Fruit fly (Drosophila melanogaster): ENCODE measurements around the gene ValRS-m.

ValRS-m gene

dm6 chr3L:8956669-8957068 lies 7.9 kb downstream of the ValRS-m start, which contains the start of gene mRpL12:
Gene mRpL12, plus strand, starts transcription at chr3L:8956791.
- TF ChIP-seq psq (optimal IDR thresholded peaks at IDR 0.05) (no peak), ttk (optimal IDR thresholded peaks at IDR 0.05) (no peak), h (optimal IDR thresholded peaks at IDR 0.05) (no peak), Sin3A (optimal IDR thresholded peaks at IDR 0.05) (no peak), Myc (optimal IDR thresholded peaks at IDR 0.05) (no peak), insv (optimal IDR thresholded peaks at IDR 0.05) (no peak)

- no peak for TF ChIP-seq h (optimal IDR thresholded peaks at IDR 0.05)
- TF ChIP-seq ttk (optimal IDR thresholded peaks at IDR 0.05) = no peak
- TF ChIP-seq psq (optimal IDR thresholded peaks at IDR 0.05) = no peak
- no peak for TF ChIP-seq insv (optimal IDR thresholded peaks at IDR 0.05)
- no peak for TF ChIP-seq Sin3A (optimal IDR thresholded peaks at IDR 0.05)
- no peak for TF ChIP-seq Myc (optimal IDR thresholded peaks at IDR 0.05)
Observed at dm6 chr3L:8955199-8955598, 9.4 kb downstream of the ValRS-m start.

DNA sequence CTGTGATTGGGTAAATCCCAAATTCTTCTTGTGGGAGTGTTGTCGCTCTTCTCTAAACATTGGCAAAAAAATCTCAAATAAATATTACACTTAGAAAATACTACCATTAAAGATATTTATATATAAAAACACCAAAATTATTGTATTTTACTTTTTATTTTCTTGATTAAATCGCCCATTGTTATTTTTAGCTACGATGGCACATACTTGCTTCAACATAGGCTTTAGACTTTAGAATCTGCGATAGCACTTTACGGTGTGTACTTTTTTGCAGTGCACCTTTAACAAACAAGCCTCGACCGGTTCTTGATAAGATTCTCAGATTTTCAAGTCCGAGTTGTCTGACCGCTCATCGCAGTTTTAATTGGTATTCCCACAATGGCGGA lies 9.9 kb downstream of the ValRS-m start, which contains the start of gene GNBP3:
Gene GNBP3 (plus strand): TSS at position 374 of the 386 bp plus-strand sequence.
- TF ChIP-seq insv (optimal IDR thresholded peaks at IDR 0.05) (no peak), ttk (optimal IDR thresholded peaks at IDR 0.05) (no peak), psq (optimal IDR thresholded peaks at IDR 0.05) (no peak), h (optimal IDR thresholded peaks at IDR 0.05) (no peak)

dm6 chr3L:8953962-8954647 lies 10.5 kb downstream of the ValRS-m start, which contains the start of the genes CG43783 and orb2:
Gene CG43783, minus strand, starts transcription at chr3L:8954272.
Gene orb2, minus strand, starts transcription at chr3L:8954463.
- TF ChIP-seq h (optimal IDR thresholded peaks at IDR 0.05) (no peak), Myc (optimal IDR thresholded peaks at IDR 0.05) (no peak), psq (optimal IDR thresholded peaks at IDR 0.05) (no peak), Sin3A (optimal IDR thresholded peaks at IDR 0.05) (no peak), ttk (optimal IDR thresholded peaks at IDR 0.05) (no peak), insv (optimal IDR thresholded peaks at IDR 0.05) (no peak)

DNA sequence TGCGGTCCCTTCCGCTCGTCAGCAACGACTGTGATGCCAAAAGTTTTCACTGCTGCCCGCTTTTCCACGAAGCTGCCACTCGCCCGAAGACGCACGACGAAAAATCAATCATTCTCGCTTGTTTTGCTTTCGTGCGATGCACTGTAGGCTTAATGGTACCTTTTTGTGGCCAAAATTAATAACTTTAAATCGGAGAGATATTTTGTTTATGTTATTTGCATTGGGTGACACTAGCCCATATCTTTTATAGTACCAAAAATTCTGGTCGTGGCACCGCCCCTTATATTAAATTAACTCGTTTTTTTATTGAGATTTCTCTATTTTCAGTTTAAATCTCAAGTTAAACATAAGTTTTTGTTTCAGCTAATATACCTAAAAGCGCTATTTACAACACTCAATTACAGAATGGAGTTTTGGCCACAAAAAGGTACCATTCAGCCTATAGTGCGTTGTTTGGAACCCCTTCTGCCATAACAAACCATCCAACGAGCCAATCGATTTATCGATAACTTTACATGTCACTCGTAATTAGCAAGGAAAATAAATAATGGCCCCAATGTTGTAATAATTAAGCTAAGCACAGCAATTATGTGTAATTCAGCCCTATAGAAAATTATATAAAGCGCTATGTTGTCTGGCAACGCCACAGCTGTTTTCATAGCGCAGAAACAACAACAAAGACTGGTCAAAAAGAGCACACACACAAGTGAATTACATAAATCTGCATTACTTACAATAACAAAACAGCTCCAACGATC lies 11.2 kb downstream of the ValRS-m start:
- TF ChIP-seq ttk (optimal IDR thresholded peaks at IDR 0.05) (no peak), h (optimal IDR thresholded peaks at IDR 0.05) (no peak), insv (optimal IDR thresholded peaks at IDR 0.05) (no peak), psq (optimal IDR thresholded peaks at IDR 0.05) (no peak), Sin3A (optimal IDR thresholded peaks at IDR 0.05) (no peak), Myc (optimal IDR thresholded peaks at IDR 0.05) (no peak)

DNA sequence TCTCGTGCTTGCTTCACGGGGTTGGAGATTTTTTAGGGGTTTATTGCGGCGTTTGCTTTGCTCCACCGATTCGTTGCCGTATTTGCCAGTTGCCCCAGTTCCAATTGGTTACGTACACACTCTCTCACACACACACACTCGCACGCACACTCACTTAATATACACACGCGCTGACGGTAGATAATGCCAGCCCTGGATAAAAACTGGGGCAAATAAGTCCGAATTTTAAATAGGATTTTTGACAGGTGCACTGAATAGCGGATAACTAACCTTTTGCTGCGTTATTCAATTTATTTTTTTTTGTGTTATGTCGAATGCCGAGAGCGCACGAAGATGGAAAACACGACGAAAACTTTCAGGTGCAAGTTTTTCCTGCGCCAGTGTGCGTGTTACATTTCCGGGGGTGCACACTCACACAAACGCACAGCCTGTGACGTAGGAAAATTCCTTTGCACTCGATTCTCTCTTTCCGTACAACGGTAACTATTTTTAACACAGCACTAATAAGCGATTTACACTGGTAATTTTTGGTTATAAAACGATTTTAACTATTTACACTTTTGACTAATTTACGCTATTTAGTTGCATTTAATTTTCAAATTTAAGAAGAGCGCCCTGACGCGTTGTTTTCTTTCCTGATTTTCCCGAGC lies 11.9 kb downstream of the ValRS-m start:
- no peak for TF ChIP-seq Sin3A (optimal IDR thresholded peaks at IDR 0.05)
- no peak for TF ChIP-seq psq (optimal IDR thresholded peaks at IDR 0.05)
- TF ChIP-seq ttk (optimal IDR thresholded peaks at IDR 0.05) = no peak
- no peak for TF ChIP-seq Myc (optimal IDR thresholded peaks at IDR 0.05)
- TF ChIP-seq h (optimal IDR thresholded peaks at IDR 0.05) = no peak
- TF ChIP-seq insv (optimal IDR thresholded peaks at IDR 0.05) = no peak

dm6 chr3L:8951507-8951906 lies 13.1 kb downstream of the ValRS-m start:
- TF ChIP-seq Myc (optimal IDR thresholded peaks at IDR 0.05) = no peak
- no peak for TF ChIP-seq Sin3A (optimal IDR thresholded peaks at IDR 0.05)
- TF ChIP-seq ttk (optimal IDR thresholded peaks at IDR 0.05) = no peak
- TF ChIP-seq psq (optimal IDR thresholded peaks at IDR 0.05) = no peak
- TF ChIP-seq h (optimal IDR thresholded peaks at IDR 0.05) = no peak
- TF ChIP-seq insv (optimal IDR thresholded peaks at IDR 0.05) = no peak

DNA sequence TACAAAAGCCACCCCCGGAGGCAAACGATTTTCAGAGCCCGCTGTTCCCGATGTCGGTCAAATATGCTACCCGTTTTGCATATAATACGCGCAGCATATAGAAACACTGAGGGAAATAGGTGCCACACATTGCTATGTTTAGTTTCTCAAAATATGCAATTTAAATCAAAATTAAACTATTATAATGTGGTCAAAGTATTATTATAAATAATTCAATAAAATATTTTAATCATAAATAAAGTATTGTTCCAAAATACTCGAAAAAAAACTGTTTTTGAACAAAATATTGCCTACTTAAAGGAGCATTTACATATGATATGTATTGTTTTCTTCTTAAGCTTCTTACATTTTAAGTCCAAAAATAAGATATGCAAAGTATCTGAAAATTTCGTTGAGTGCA lies 13.6 kb downstream of the ValRS-m start:
- TF ChIP-seq h (optimal IDR thresholded peaks at IDR 0.05) = no peak
- TF ChIP-seq Myc (optimal IDR thresholded peaks at IDR 0.05) = no peak
- no peak for TF ChIP-seq ttk (optimal IDR thresholded peaks at IDR 0.05)
- TF ChIP-seq psq (optimal IDR thresholded peaks at IDR 0.05) = no peak
- TF ChIP-seq insv (optimal IDR thresholded peaks at IDR 0.05) = no peak
- no peak for TF ChIP-seq Sin3A (optimal IDR thresholded peaks at IDR 0.05)

- no peak for TF ChIP-seq h (optimal IDR thresholded peaks at IDR 0.05)
- no peak for TF ChIP-seq ttk (optimal IDR thresholded peaks at IDR 0.05)
- TF ChIP-seq insv (optimal IDR thresholded peaks at IDR 0.05) = no peak
- no peak for TF ChIP-seq Myc (optimal IDR thresholded peaks at IDR 0.05)
- TF ChIP-seq Sin3A (optimal IDR thresholded peaks at IDR 0.05) = no peak
- TF ChIP-seq psq (optimal IDR thresholded peaks at IDR 0.05) = no peak
Observed at dm6 chr3L:8949823-8950222, 14.7 kb downstream of the ValRS-m start.

DNA sequence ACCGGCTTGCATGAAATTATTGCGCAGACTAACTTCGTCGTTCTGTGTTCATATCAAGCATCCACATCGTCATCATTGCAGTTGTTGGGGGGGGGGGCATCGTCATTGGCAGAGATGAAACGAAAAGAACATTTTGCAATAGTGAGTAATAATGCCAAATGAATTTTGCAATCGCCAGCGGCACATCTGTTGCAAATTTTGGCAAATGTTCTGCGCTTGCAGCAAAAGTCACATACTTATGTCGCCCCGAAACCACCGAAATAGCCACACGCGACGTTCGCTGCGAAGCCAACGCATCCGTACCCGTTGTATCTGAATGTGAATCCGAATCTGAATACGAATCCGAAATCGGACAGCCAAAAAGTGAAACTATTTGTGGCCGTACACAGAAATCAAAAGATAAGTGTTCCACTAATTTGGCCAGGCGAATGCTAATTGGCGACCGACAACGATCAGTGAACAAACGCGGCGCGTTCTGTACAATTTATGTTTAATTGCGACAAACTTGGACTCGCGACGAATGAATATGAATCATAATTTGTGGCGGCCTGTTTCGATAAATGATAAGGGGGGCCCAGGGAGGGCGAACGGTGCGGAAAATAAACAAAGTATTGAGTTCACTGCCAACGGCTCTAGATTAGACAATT lies 16.6 kb downstream of the ValRS-m start:
- TF ChIP-seq Myc (optimal IDR thresholded peaks at IDR 0.05) (no peak), Sin3A (optimal IDR thresholded peaks at IDR 0.05) (no peak), ttk (optimal IDR thresholded peaks at IDR 0.05) (no peak), insv (optimal IDR thresholded peaks at IDR 0.05) (no peak), h (optimal IDR thresholded peaks at IDR 0.05) (no peak), psq (optimal IDR thresholded peaks at IDR 0.05) (no peak)

dm6 chr3L:8939654-8940053 lies 24.9 kb downstream of the ValRS-m start:
- TF ChIP-seq ttk (optimal IDR thresholded peaks at IDR 0.05) = no peak
- TF ChIP-seq psq (optimal IDR thresholded peaks at IDR 0.05) = no peak
- no peak for TF ChIP-seq insv (optimal IDR thresholded peaks at IDR 0.05)
- no peak for TF ChIP-seq Myc (optimal IDR thresholded peaks at IDR 0.05)
- no peak for TF ChIP-seq Sin3A (optimal IDR thresholded peaks at IDR 0.05)
- TF ChIP-seq h (optimal IDR thresholded peaks at IDR 0.05) = no peak

Data from Kc167 (cell line).